Fruit fly (Drosophila melanogaster): Measurements from ENCODE around the gene CG9021.

DNA sequence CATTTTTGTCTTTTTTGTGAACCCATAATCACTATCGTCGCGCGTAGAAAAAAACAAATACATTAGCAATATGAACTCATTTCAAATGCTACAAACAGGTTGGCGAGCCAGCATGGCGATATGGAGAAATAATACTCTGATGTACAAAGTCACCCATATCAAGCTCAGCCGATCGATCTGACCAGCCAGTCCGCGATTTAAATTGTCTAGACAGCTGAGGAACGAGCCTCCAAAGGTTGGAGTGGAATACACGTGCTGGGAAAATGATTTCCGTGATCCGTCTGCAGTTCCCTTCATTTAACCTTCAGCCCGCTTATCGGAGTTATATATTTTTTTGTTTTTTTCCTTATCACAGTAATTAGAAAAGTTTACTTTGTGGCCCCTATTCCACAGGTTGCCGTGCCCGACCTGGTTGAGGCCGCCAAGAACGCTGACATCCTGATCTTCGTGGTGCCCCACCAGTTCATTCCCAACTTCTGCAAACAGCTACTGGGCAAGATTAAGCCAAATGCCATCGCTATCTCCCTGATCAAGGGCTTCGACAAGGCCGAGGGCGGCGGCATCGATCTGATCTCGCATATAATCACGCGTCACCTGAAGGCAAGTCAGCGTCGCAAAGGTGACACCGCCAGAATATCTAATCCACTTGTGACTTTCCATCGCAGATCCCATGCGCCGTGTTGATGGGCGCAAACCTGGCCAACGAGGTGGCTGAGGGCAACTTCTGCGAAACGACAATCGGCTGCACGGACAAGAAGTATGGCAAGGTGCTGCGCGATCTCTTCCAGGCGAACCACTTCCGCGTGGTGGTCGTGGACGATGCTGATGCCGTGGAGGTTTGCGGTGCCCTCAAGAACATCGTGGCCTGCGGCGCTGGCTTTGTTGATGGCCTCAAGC, 41.4 kb upstream of the CG9021 start:
- TF ChIP-seq CG8478 (optimal IDR thresholded peaks at IDR 0.05) (no peak), CTCF (optimal IDR thresholded peaks at IDR 0.05) (no peak)

Data from S2 (cell line).